Worm (Caenorhabditis elegans) whole organism, late embryonic: ENCODE measurements around the gene Y116A8C.468.

Source experiments
- Y22D7AL.16 ChIP-seq: sonication (generic microtip); optimal IDR thresholded peaks from 2 replicates; lab custom pipeline; 2016; ENCODE audit warnings: missing genetic modification characterization, missing compliant biosample characterization
- ahr-1 ChIP-seq: sonication (generic microtip); optimal IDR thresholded peaks from 2 replicates; lab custom pipeline; 2016; ENCODE audit warnings: missing genetic modification characterization, missing compliant biosample characterization
- ceh-22 ChIP-seq: sonication (generic microtip); optimal IDR thresholded peaks from 2 replicates; lab custom pipeline; 2017; ENCODE audit warnings: missing biosample characterization, missing genetic modification characterization
- ceh-34 ChIP-seq: sonication (generic microtip); optimal IDR thresholded peaks from 2 replicates; lab custom pipeline; 2016; ENCODE audit warnings: mild to moderate bottlenecking, missing genetic modification characterization, missing compliant biosample characterization
- ceh-45 ChIP-seq: fragments of 200-800 bp; sonication (Bioruptor generic); IDR thresholded peaks from 2 replicates; pipeline ENCODE4 v1.3.6; 2022; ENCODE audit warnings: missing genetic modification reagents, missing genetic modification characterization, missing compliant biosample characterization
- ceh-48 ChIP-seq: sonication (generic microtip); optimal IDR thresholded peaks from 2 replicates; lab custom pipeline; 2016; ENCODE audit warnings: missing genetic modification characterization, inconsistent platforms, missing compliant biosample characterization
- dve-1 ChIP-seq: sonication (generic microtip); optimal IDR thresholded peaks from 2 replicates; lab custom pipeline; 2017; ENCODE audit warnings: antibody characterized with exemption, mild to moderate bottlenecking, missing genetic modification characterization, missing compliant biosample characterization
- elt-2 ChIP-seq: sonication (generic microtip); optimal IDR thresholded peaks from 2 replicates; lab custom pipeline; 2016; ENCODE audit warnings: missing genetic modification reagents, missing genetic modification characterization, missing compliant biosample characterization
- ets-4 ChIP-seq: sonication (generic microtip); optimal IDR thresholded peaks from 2 replicates; lab custom pipeline; 2016; ENCODE audit warnings: missing genetic modification characterization, missing compliant biosample characterization
- fax-1 ChIP-seq: sonication (generic microtip); optimal IDR thresholded peaks from 2 replicates; lab custom pipeline; 2016; ENCODE audit warnings: missing genotype, missing genetic modification characterization, missing compliant biosample characterization
- hlh-6 ChIP-seq: sonication (generic microtip); optimal IDR thresholded peaks from 2 replicates; lab custom pipeline; 2016; ENCODE audit warnings: missing genotype, missing genetic modification characterization, missing compliant biosample characterization
- madf-2 ChIP-seq: sonication (generic microtip); optimal IDR thresholded peaks from 2 replicates; lab custom pipeline; 2017; ENCODE audit warnings: missing genetic modification characterization, missing compliant biosample characterization
- pat-9 ChIP-seq: fragments of 200-800 bp; sonication (Bioruptor generic); optimal IDR thresholded peaks from 2 replicates; lab custom pipeline; 2018; ENCODE audit warnings: mild to moderate bottlenecking, missing genetic modification characterization, moderate library complexity, missing compliant biosample characterization
- pha-2 ChIP-seq: sonication (generic microtip); optimal IDR thresholded peaks from 2 replicates; lab custom pipeline; 2017; ENCODE audit warnings: mild to moderate bottlenecking, missing genetic modification characterization, missing compliant biosample characterization
- pha-4 ChIP-seq: fragments of 150-350 bp; optimal IDR thresholded peaks from 2 replicates; lab custom pipeline; 2018; ENCODE audit warnings: missing biosample characterization, missing genetic modification reagents, missing genetic modification characterization
- rnt-1 ChIP-seq: sonication (generic microtip); optimal IDR thresholded peaks from 2 replicates; lab custom pipeline; 2016; ENCODE audit warnings: missing genetic modification characterization, missing compliant biosample characterization
- sdc-2 ChIP-seq: sonication (generic microtip); optimal IDR thresholded peaks from 2 replicates; lab custom pipeline; 2016; ENCODE audit warnings: missing genotype, missing genetic modification characterization, missing compliant biosample characterization
- sox-2 ChIP-seq: fragments of 200-800 bp; sonication (Bioruptor generic); IDR thresholded peaks from 2 replicates; pipeline ENCODE4 v1.3.6; 2022; ENCODE audit warnings: missing genetic modification reagents, missing genetic modification characterization, missing compliant biosample characterization
- tbx-7 ChIP-seq: sonication (generic microtip); optimal IDR thresholded peaks from 2 replicates; lab custom pipeline; 2016; ENCODE audit warnings: missing genotype, missing genetic modification characterization, missing compliant biosample characterization
- unc-42 ChIP-seq: sonication (generic microtip); optimal IDR thresholded peaks from 2 replicates; lab custom pipeline; 2016; ENCODE audit warnings: missing genotype, missing genetic modification characterization, missing compliant biosample characterization
- zip-5 ChIP-seq: sonication (generic microtip); optimal IDR thresholded peaks from 2 replicates; lab custom pipeline; 2016; ENCODE audit warnings: missing genetic modification characterization, missing compliant biosample characterization

Y116A8C.468 gene

DNA sequence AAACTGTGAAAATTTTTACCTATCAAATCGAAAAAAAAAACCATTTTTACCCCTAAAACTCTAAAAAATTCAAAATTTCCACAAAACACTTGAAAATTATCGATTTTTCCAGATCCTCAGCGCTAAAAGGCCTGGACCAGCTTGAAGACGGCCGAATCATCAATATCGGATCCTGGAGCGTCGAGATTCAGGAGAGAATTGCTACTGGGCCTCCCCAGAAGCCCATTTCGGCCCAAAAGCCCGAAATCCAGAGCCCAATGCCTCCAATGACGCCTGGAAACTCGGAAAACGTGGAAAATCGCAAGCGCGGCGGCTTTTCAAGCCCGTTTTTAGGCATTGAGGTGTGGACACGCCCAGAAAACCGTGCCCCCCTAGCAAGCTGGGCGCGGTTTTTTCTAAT is 34.2 kb downstream of the Y116A8C.468 start:
- TF ChIP-seq sox-2 (no peak), fax-1 (tag; lab: Kevin White, UChicago) (no peak), ets-4 (tag; lab: Kevin White, UChicago) (no peak), Y22D7AL.16 (tag; lab: Kevin White, UChicago) (no peak), ceh-34 (tag; lab: Kevin White, UChicago) (no peak), elt-2 (tag; lab: Kevin White, UChicago) (no peak), ceh-45 (GFP tag; lab: Robert Waterston, UW) (no peak), tbx-7 (no peak), rnt-1 (tag; lab: Kevin White, UChicago) (no peak), dve-1 (no peak), ceh-22 (tag; lab: Kevin White, UChicago) (no peak), ceh-48 (no peak), zip-5 (no peak), pha-2 (tag; lab: Kevin White, UChicago) (no peak), pat-9 (tag; lab: Kevin White, UChicago) (no peak), unc-42 (no peak), pha-4 (tag; lab: Kevin White, UChicago) (no peak), hlh-6 (tag; lab: Kevin White, UChicago) (no peak), madf-2 (tag; lab: Kevin White, UChicago) (no peak)

DNA sequence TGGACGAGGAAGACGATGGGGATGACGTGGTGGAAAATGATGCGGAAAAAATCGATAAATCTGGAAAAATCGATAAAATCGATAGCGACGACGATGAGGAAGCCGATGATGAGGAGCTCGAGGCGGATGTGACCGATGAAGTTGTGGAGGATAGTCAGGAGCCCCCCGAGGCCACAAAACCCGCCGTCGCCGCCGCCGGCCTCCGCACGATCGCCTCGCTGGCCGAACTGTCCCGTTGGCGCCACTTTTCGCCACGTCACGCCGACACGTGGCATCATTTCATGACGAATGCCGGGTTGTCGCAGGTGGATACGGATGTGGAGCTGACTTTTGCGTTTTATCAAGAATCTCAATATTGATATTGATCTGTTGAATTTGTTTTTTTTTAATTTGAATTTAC is 44.3 kb downstream of the Y116A8C.468 start:
- no peak for TF ChIP-seq ahr-1 (tag; lab: Kevin White, UChicago)
- no peak for TF ChIP-seq pha-2 (tag; lab: Kevin White, UChicago)
- TF ChIP-seq sdc-2 (tag; lab: Kevin White, UChicago): no peak
